Worm (Caenorhabditis elegans) whole organism, mixed stage, embryonic: ENCODE data around the gene morc-1.

ENCODE experiments used
- elt-3 ChIP-seq: fragments of 150-350 bp; optimal IDR thresholded peaks from 2 replicates; lab custom pipeline; 2014; ENCODE audit warnings: missing biosample characterization, missing genetic modification characterization
- ham-2 ChIP-seq: fragments of 200-800 bp; sonication (Bioruptor generic); optimal IDR thresholded peaks from 2 replicates; lab custom pipeline; 2018; ENCODE audit warnings: mild to moderate bottlenecking, missing genetic modification characterization, missing compliant biosample characterization
- nhr-2 ChIP-seq: fragments of 150-350 bp; optimal IDR thresholded peaks from 2 replicates; lab custom pipeline; 2014; ENCODE audit warnings: missing biosample characterization, missing genetic modification characterization
- nhr-237 ChIP-seq: fragments of 150-350 bp; optimal IDR thresholded peaks from 2 replicates; lab custom pipeline; 2014; ENCODE audit warnings: missing biosample characterization, missing genetic modification characterization
- nhr-28 ChIP-seq: fragments of 150-350 bp; optimal IDR thresholded peaks from 2 replicates; lab custom pipeline; 2014; ENCODE audit warnings: missing biosample characterization, missing genetic modification characterization
- nhr-76 ChIP-seq: sonication (generic microtip); optimal IDR thresholded peaks from 2 replicates; lab custom pipeline; 2017; ENCODE audit warnings: missing biosample characterization, missing genetic modification characterization
- snpc-4 ChIP-seq: fragments of 150-350 bp; optimal IDR thresholded peaks from 2 replicates; lab custom pipeline; 2014; ENCODE audit warnings: missing biosample characterization, missing genetic modification characterization
- unc-39 ChIP-seq: fragments of 150-350 bp; optimal IDR thresholded peaks from 2 replicates; lab custom pipeline; 2014; ENCODE audit warnings: missing biosample characterization, missing genetic modification characterization
- unc-62 ChIP-seq: fragments of 150-350 bp; optimal IDR thresholded peaks from 2 replicates; lab custom pipeline; 2014; ENCODE audit warnings: missing biosample characterization, missing genetic modification reagents, missing genetic modification characterization
- ztf-11 ChIP-seq: fragments of 150-350 bp; optimal IDR thresholded peaks from 2 replicates; lab custom pipeline; 2014; ENCODE audit warnings: missing biosample characterization, missing genetic modification characterization

DNA sequence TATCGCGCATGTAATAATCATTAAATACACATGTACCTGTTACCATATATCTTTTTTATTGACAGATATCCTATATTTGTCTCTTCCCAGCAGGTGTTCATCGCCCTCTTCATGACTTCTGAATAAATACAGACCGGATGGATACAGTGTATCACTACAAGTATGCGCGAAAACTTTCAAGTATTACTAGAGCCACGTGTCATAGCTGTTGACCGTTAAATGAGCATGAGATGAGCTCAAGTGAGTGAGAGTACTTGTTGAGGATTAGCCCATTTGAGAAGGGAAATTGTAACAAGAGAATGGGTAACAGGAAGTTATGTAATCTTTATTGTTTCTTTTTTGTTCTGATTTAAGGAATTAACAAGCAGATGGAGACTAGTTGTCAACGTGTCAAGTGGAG lies 38.4 kb upstream of the morc-1 start:
- TF ChIP-seq elt-3 (tag; lab: Kevin White, UChicago) (no peak), ham-2 (GFP tag; lab: Kevin White, UChicago) (no peak), nhr-237 (tag; lab: Kevin White, UChicago) (no peak), snpc-4 (tag; lab: Kevin White, UChicago) (no peak), nhr-2 (tag; lab: Kevin White, UChicago) (peak; percentile 92), nhr-76 (tag; lab: Kevin White, UChicago) (no peak), ztf-11 (tag; lab: Kevin White, UChicago) (no peak), nhr-28 (no peak), unc-39 (tag; lab: Kevin White, UChicago) (no peak), unc-62 (GFP tag; lab: Kevin White, UChicago) (no peak)
